Worm (Caenorhabditis elegans): ENCODE results near the gene F46F3.3.

DNA sequence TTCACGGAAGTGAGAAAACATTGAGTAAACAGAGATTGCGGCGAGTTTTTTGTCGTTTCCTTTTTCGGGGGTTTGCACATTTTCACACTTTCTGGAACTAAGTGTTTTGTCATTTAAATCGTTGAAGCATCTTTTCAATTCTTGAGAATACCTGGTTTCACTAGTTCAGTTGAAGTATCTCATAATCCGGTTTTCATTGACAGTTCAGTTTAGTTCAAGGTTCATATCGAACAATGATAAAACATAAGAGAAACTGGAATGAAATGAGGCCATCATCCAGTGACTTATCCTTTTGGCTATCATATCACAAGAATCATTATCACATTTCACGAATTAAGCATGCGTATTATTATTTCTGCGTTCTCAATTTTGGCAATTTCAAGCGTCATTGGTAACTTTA, at the start of gene F46F3.3:
- TF ChIP-seq W03F9.2 (tag; optimal IDR thresholded peaks at IDR 0.05) (no peak), him-1 (tag; optimal IDR thresholded peaks at IDR 0.05) (no peak), dao-5 (tag; optimal IDR thresholded peaks at IDR 0.05) (no peak)

Measured in whole organism, L4/young adult.